Worm (Caenorhabditis elegans) whole organism, L3 larva: Measurements from ENCODE around the gene C08F11.17.
"Not testable (repeated sequence)": the region's sequence is repeated elsewhere in the genome, so short reads cannot be mapped to it uniquely, and the experiment has no call there.

Source experiments
- R02D3.7 ChIP-seq: fragments of 150-350 bp; optimal IDR thresholded peaks from 2 replicates; lab custom pipeline; 2014; ENCODE audit warnings: missing biosample characterization, missing genetic modification characterization
- ZK546.5 ChIP-seq: sonication (generic microtip); optimal IDR thresholded peaks from 2 replicates; lab custom pipeline; 2017; ENCODE audit warnings: missing biosample characterization, missing genetic modification characterization
- ama-1 ChIP-seq: fragments of 150-350 bp; optimal IDR thresholded peaks from 2 replicates; lab custom pipeline; 2018
- ceh-16 ChIP-seq: sonication (generic microtip); optimal IDR thresholded peaks from 2 replicates; lab custom pipeline; 2017; ENCODE audit warnings: missing biosample characterization, missing genetic modification characterization
- ceh-28 ChIP-seq: fragments of 150-350 bp; optimal IDR thresholded peaks from 2 replicates; lab custom pipeline; 2014; ENCODE audit warnings: missing biosample characterization, missing genetic modification reagents, missing genetic modification characterization
- ceh-82 ChIP-seq: fragments of 150-350 bp; optimal IDR thresholded peaks from 2 replicates; lab custom pipeline; 2014; ENCODE audit warnings: missing biosample characterization, missing genetic modification characterization
- ceh-9 ChIP-seq: sonication (generic microtip); optimal IDR thresholded peaks from 2 replicates; lab custom pipeline; 2018; ENCODE audit warnings: missing biosample characterization, missing genetic modification characterization
- daf-12 ChIP-seq: fragments of 150-350 bp; optimal IDR thresholded peaks from 2 replicates; lab custom pipeline; 2014; ENCODE audit warnings: missing biosample characterization, missing genetic modification reagents, missing genetic modification characterization
- egl-27 ChIP-seq: sonication (generic microtip); optimal IDR thresholded peaks from 4 replicates; lab custom pipeline; 2017; ENCODE audit warnings: missing biosample characterization, missing genetic modification reagents, missing genetic modification characterization
- elt-2 ChIP-seq: sonication (generic microtip); optimal IDR thresholded peaks from 2 replicates; lab custom pipeline; 2016; ENCODE audit warnings: missing genetic modification reagents, mild to moderate bottlenecking, missing genetic modification characterization, missing compliant biosample characterization
- fkh-10 ChIP-seq: sonication (generic microtip); optimal IDR thresholded peaks from 2 replicates; lab custom pipeline; 2017; ENCODE audit warnings: missing biosample characterization, missing genetic modification reagents, missing genetic modification characterization
- fos-1 ChIP-seq: fragments of 150-350 bp; optimal IDR thresholded peaks from 2 replicates; lab custom pipeline; 2014; ENCODE audit warnings: missing biosample characterization, missing genetic modification characterization
- hmg-11 ChIP-seq: sonication (generic microtip); optimal IDR thresholded peaks from 2 replicates; lab custom pipeline; 2016; ENCODE audit warnings: missing genetic modification characterization, missing compliant biosample characterization
- jun-1 ChIP-seq: fragments of 150-350 bp; optimal IDR thresholded peaks from 2 replicates; lab custom pipeline; 2014; ENCODE audit warnings: missing biosample characterization, missing genetic modification reagents, missing genetic modification characterization
- mdl-1 ChIP-seq: fragments of 150-350 bp; optimal IDR thresholded peaks from 2 replicates; lab custom pipeline; 2014; ENCODE audit warnings: missing biosample characterization, missing genetic modification characterization
- mml-1 ChIP-seq: fragments of 150-350 bp; sonication (generic microtip); optimal IDR thresholded peaks from 3 replicates; lab custom pipeline; 2014; ENCODE audit warnings: missing biosample characterization, missing genetic modification characterization
- nfya-1 ChIP-seq: sonication (generic microtip); optimal IDR thresholded peaks from 2 replicates; lab custom pipeline; 2017; ENCODE audit warnings: missing genetic modification characterization, mild to moderate bottlenecking, missing compliant biosample characterization, antibody characterized with exemption, moderate library complexity; ENCODE audit not compliant: insufficient read depth
- nhr-11 ChIP-seq: fragments of 150-350 bp; optimal IDR thresholded peaks from 2 replicates; lab custom pipeline; 2014; ENCODE audit warnings: missing biosample characterization, missing genetic modification characterization
- nhr-12 ChIP-seq: fragments of 150-350 bp; optimal IDR thresholded peaks from 2 replicates; lab custom pipeline; 2014; ENCODE audit warnings: missing biosample characterization, missing genetic modification characterization
- nhr-23 ChIP-seq: fragments of 150-350 bp; optimal IDR thresholded peaks from 2 replicates; lab custom pipeline; 2014; ENCODE audit warnings: missing biosample characterization, missing genetic modification reagents, missing genetic modification characterization
- nhr-237 ChIP-seq: fragments of 150-350 bp; optimal IDR thresholded peaks from 2 replicates; lab custom pipeline; 2014; ENCODE audit warnings: missing biosample characterization, missing genetic modification characterization
- nhr-25 ChIP-seq: sonication (generic microtip); optimal IDR thresholded peaks from 2 replicates; lab custom pipeline; 2017; ENCODE audit warnings: missing biosample characterization, missing genetic modification characterization
- nhr-67 ChIP-seq: fragments of 150-350 bp; optimal IDR thresholded peaks from 2 replicates; lab custom pipeline; 2014; ENCODE audit warnings: missing biosample characterization, missing genetic modification characterization
- nhr-76 ChIP-seq: fragments of 150-350 bp; sonication (generic microtip); optimal IDR thresholded peaks from 5 replicates; lab custom pipeline; 2014; ENCODE audit warnings: missing biosample characterization, missing genetic modification characterization
- pha-4 ChIP-seq: fragments of 150-350 bp; optimal IDR thresholded peaks from 2 replicates; lab custom pipeline; 2014; ENCODE audit warnings: missing biosample characterization, missing genetic modification reagents, missing genetic modification characterization
- snpc-4 ChIP-seq: fragments of 150-350 bp; optimal IDR thresholded peaks from 2 replicates; lab custom pipeline; 2014; ENCODE audit warnings: missing biosample characterization, missing genetic modification characterization
- tbx-2 ChIP-seq: sonication (generic microtip); optimal IDR thresholded peaks from 2 replicates; lab custom pipeline; 2016; ENCODE audit warnings: mild to moderate bottlenecking, missing genetic modification characterization, missing compliant biosample characterization
- unc-39 ChIP-seq: sonication (generic microtip); optimal IDR thresholded peaks from 4 replicates; lab custom pipeline; 2017; ENCODE audit warnings: missing biosample characterization, missing genetic modification characterization
- unc-62 ChIP-seq: fragments of 150-350 bp; sonication (generic microtip); optimal IDR thresholded peaks from 4 replicates; lab custom pipeline; 2014; ENCODE audit warnings: missing biosample characterization, missing genetic modification reagents, missing genetic modification characterization
- zag-1 ChIP-seq: fragments of 150-350 bp; optimal IDR thresholded peaks from 2 replicates; lab custom pipeline; 2014; ENCODE audit warnings: missing biosample characterization, missing genetic modification characterization
- ztf-11 ChIP-seq: fragments of 150-350 bp; optimal IDR thresholded peaks from 2 replicates; lab custom pipeline; 2014; ENCODE audit warnings: missing biosample characterization, missing genetic modification characterization
- ztf-4 ChIP-seq: fragments of 150-350 bp; optimal IDR thresholded peaks from 2 replicates; lab custom pipeline; 2014; ENCODE audit warnings: missing biosample characterization, missing genetic modification characterization

C08F11.17 gene

ce11 chrIV:13666849-13667430 is 16.8 kb upstream of the C08F11.17 start, which contains the start of gene fbxa-215:
TSS of gene fbxa-215 (minus strand) at chrIV:13666909.
- TF ChIP-seq R02D3.7 (tag; lab: Kevin White, UChicago) (no peak), snpc-4 (tag; lab: Kevin White, UChicago) (no peak), ztf-4 (tag; lab: Kevin White, UChicago) (no peak)

ce11 chrIV:13665073-13665472 is 14.9 kb upstream of the C08F11.17 start:
- TF ChIP-seq ceh-28: no peak
- TF ChIP-seq ceh-82 (tag; lab: Kevin White, UChicago): no peak
- no peak for TF ChIP-seq egl-27 (tag; lab: Kevin White, UChicago)
- no peak for TF ChIP-seq ceh-16 (tag; lab: Kevin White, UChicago)
- TF ChIP-seq ztf-11 (tag; lab: Kevin White, UChicago): no peak
- TF ChIP-seq nhr-25: no peak
- TF ChIP-seq fkh-10: no peak
- TF ChIP-seq ZK546.5 (tag; lab: Kevin White, UChicago): no peak
- TF ChIP-seq ztf-4 (tag; lab: Kevin White, UChicago): no peak
- no peak for TF ChIP-seq nhr-23 (tag; lab: Kevin White, UChicago)
- TF ChIP-seq nfya-1 (tag; lab: Kevin White, UChicago): no peak
- no peak for TF ChIP-seq nhr-67 (tag; lab: Kevin White, UChicago)
- TF ChIP-seq, all 47 proteins: peak for 0

- TF ChIP-seq jun-1 (tag; lab: Kevin White, UChicago) (no peak), snpc-4 (tag; lab: Kevin White, UChicago) (no peak), nhr-76 (tag; lab: Kevin White, UChicago) (no peak), elt-2 (tag; lab: Kevin White, UChicago) (no peak), fkh-10 (no peak)
- TF ChIP-seq, all 47 proteins: peak for 0
Observed at ce11 chrIV:13664090-13664489, 14.0 kb upstream of the C08F11.17 start, which contains the start of gene Y45F10C.4. TSS of gene Y45F10C.4 (minus strand) at chrIV:13664190.

- not testable (repeated sequence) for TF ChIP-seq mdl-1; unc-39 (tag; lab: Kevin White, UChicago); nhr-12
Observed at ce11 chrIV:13662570-13662969, 12.4 kb upstream of the C08F11.17 start, which contains the start of gene Y45F10C.2. TSS of gene Y45F10C.2 (minus strand) at chrIV:13662670.

- not testable (repeated sequence) for TF ChIP-seq hmg-11 (tag; lab: Kevin White, UChicago); fkh-10; ceh-28
Observed at ce11 chrIV:13659449-13659848, 9.3 kb upstream of the C08F11.17 start, which contains the start of gene Y45F10C.1. TSS of gene Y45F10C.1 (minus strand) at chrIV:13659549.

ce11 chrIV:13652023-13652422 is 1.9 kb upstream of the C08F11.17 start, which contains the start of gene Y45F10C.6:
TSS of gene Y45F10C.6 (plus strand) at chrIV:13652323.
- not testable (repeated sequence) for TF ChIP-seq zag-1, ceh-9, R02D3.7 (tag; lab: Kevin White, UChicago)

- TF ChIP-seq elt-2 (tag; lab: Kevin White, UChicago); pha-4 (tag; lab: Kevin White, UChicago); ama-1 (lab: Kevin White, UChicago): not testable (repeated sequence)
Observed at ce11 chrIV:13651411-13651810, 1.3 kb upstream of the C08F11.17 start, which contains the start of gene C08F11.12. TSS of gene C08F11.12 (minus strand) at chrIV:13651511.

ce11 chrIV:13649126-13649525 is 1.0 kb downstream of the C08F11.17 start, which contains the start of gene C08F11.10:
TSS of gene C08F11.10 (minus strand) at chrIV:13649226.
- TF ChIP-seq mml-1 (tag; lab: Kevin White, UChicago) (no peak), ceh-28 (no peak), snpc-4 (tag; lab: Kevin White, UChicago) (no peak), unc-62 (GFP tag; lab: Kevin White, UChicago) (no peak), ceh-82 (tag; lab: Kevin White, UChicago) (no peak), fos-1 (no peak), daf-12 (tag; lab: Kevin White, UChicago) (no peak), tbx-2 (tag; lab: Kevin White, UChicago) (no peak), ztf-11 (tag; lab: Kevin White, UChicago) (no peak), unc-39 (tag; lab: Kevin White, UChicago) (no peak), nhr-237 (tag; lab: Kevin White, UChicago) (no peak), nhr-25 (no peak), ama-1 (lab: Kevin White, UChicago) (no peak), nhr-23 (tag; lab: Kevin White, UChicago) (no peak), nfya-1 (tag; lab: Kevin White, UChicago) (no peak), nhr-11 (tag; lab: Kevin White, UChicago) (no peak)
